Worm (Caenorhabditis elegans): ENCODE results near the gene Y113G7A.12.

- TF ChIP-seq dao-5 (tag; optimal IDR thresholded peaks at IDR 0.05) (no peak), him-1 (tag; optimal IDR thresholded peaks at IDR 0.05) (no peak)
Observed at ce11 chrV:20104417-20104816, 38.0 kb upstream of the Y113G7A.12 start.

All from whole organism, L4/young adult.